Fruit fly (Drosophila melanogaster): ENCODE data around the gene CG11586.

The CG11586 gene

DNA sequence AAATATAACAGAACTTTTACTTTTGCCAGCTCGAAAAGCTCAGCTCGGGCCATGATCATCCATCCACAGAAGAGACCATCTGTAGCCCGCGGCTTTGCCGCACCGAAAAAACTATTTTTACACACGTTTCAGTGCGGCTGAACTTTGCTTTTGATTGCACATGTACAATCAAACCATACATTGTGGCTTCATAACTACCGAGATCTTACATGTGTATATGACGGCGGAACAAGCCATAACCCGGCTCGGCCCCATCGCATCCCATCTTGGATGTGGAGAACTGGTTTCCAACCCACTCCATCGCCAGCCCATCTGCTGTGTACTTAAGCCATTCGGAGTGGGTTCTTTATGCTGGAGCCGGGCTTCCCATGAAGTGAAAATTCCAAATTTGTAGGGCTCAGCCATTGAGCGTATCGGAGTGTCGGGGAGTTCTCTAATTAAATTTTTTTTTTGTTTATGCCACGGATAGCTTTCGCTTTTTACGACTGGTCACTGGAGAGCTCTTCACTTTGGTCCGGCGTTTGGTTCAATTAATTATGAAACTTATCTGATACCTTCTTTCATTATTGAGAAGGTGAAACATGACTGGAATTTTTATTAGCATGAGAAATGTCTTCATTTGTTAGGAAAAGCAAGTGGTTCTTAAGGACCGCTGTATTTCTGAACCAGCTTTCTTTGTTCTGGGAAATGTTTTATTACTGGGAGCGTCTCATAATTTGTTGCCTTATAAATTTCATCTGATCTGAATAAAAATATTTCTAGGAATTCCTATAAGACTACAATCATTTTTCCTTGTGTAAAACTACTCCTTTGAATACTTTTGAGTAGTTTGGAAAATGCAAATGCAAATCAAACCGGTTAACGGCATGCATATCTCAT is 8.9 kb upstream of the CG11586 start:
- no peak for TF ChIP-seq noc (tag; optimal IDR thresholded peaks at IDR 0.05)

dm6 chr3L:4269920-4270319 is 7.7 kb upstream of the CG11586 start:
- peak; percentile 90 for TF ChIP-seq noc (tag; optimal IDR thresholded peaks at IDR 0.05)

dm6 chr3L:4269208-4269607 is 6.9 kb upstream of the CG11586 start:
- no peak for TF ChIP-seq noc (tag; optimal IDR thresholded peaks at IDR 0.05)

DNA sequence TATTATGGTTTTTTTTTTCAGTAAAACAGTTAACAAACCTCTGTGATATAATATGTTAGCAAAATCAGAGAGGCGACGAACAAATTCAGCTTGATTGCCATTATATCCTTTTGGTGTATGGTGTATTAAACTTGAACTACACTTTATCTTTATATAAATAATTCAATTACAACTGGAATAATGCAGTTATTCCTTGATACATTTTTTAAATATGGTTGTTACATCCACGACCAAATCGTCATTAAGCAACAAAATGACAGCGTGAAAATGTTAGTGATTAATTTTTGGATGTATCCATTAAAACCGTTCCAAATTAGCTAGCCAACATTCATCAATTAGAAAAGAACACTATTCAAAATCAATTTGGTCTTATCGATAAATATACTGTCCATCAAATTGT is 5.1 kb upstream of the CG11586 start, which contains the start of gene CG33764:
CG33764 (minus strand) TSS at position 101 of the 400 bp plus-strand sequence.
- no peak for TF ChIP-seq noc (tag; optimal IDR thresholded peaks at IDR 0.05)

DNA sequence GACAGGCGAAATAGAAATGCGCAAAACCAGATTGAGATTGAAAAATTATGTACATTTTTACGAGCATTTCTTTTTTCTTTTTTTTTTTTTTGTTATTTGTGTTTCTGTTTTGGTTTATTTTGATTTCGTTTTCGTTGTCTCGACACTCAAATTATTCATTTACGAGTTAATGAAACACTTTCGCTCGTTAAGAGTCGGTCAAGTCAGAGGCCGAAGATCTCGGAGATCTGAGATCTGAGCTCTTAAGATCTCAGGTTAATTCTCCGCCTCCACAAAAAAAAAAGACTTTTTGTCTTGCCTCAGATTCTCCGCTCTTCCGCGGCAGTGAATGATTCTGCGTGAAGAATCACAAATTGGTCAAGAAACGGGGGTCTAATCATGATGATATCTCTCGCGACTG is 3.6 kb upstream of the CG11586 start:
- no peak for TF ChIP-seq noc (tag; optimal IDR thresholded peaks at IDR 0.05)

dm6 chr3L:4264963-4265362 is 2.7 kb upstream of the CG11586 start:
- TF ChIP-seq noc (tag; optimal IDR thresholded peaks at IDR 0.05) = no peak

DNA sequence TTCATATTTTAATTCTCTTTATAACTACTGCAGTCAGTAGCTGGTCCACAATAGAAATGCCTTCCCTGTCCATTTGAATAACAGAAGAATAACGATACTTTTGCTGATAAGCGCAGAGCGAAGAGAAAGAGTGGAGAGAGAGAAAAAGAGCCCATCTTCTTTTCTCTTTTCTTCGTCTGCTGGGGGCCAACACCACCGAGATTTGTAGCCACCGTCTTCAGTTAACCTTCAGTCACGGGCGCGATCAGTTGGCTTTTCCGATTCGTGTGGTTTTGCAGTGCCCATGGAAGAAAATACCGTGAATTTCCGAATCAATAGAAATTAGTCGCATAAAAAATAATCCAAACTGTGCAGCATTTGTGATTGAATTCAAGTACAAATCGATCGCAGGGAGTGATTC is 1.2 kb upstream of the CG11586 start, which contains the start of gene CG1273:
CG1273 (plus strand) TSS at position 218 of the 400 bp plus-strand sequence.
- no peak for TF ChIP-seq noc (tag; optimal IDR thresholded peaks at IDR 0.05)

DNA sequence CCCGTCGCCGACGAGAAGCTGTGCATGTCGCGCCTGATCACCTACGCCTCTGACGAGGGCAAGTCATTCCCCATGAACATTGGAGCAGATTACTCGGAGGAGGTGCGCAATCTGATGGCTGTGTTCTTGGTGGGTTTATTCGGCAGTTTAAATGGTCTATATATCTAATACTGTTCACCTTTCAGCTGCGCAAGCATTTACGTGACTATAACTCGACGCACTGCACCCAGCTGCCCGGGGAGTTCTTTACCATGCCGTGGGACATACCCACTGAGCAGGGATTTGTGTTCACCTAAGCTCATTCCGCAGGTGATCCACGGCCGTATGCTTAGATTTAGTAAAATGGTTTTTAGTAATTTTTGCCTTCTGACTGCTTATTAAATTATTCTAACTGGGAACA is 1.1 kb downstream of the CG11586 start:
- no peak for TF ChIP-seq noc (tag; optimal IDR thresholded peaks at IDR 0.05)

DNA sequence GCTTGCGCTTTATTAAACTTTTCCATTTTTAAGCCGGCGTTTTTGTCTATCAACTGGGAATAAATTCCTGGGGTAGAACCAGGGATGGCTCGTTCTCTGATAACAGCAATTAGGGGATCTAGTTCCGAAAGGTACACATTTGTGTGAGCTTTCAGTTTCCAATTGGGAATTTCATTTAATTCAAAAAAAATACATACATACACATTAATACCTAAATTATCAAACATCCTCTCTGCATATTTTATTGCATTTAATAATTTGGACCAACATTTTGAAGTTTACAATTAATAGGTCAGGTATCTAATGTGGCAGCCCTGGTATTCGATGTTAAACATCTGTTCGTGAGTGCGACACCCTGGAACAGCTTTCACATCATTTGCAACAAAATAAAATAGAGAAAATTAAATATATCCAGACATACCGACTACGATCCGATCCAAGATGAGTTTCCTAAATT is 3.1 kb downstream of the CG11586 start, which contains the start of the genes CG15011 and CG1309:
CG15011 (minus strand) TSS at position 51 of the 457 bp plus-strand sequence.
CG1309 (plus strand) TSS at position 329 of the 457 bp plus-strand sequence.
- TF ChIP-seq noc (tag; optimal IDR thresholded peaks at IDR 0.05) = peak; percentile 87

DNA sequence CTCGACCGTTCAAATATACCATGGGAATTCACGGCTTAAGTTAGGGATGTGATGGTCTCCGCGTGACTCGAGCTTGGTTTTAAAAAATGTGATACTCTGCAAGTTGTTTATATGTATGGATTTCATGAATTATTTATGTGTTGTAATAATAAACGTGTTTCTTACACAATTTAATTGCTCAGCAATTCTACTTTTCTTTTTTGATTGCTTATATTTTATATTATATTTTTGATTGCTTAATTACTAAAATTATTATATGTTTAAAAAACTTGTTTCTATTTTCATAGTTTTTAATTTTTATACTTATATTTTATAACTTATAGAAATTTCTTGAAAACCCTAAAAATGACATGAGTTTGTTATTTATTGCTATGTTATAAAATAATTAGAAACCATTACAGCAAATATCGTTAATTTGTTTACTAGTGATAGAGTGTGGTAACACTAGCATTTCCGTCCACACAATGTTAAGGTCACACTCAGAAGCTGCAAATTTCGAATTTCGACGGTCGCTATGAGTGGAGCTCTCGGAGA is 7.9 kb downstream of the CG11586 start, which contains the start of the genes ago and CG1265:
ago (minus strand) TSS at position 6 of the 534 bp plus-strand sequence.
CG1265 (plus strand) TSS at position 476 of the 534 bp plus-strand sequence.
- TF ChIP-seq noc (tag; optimal IDR thresholded peaks at IDR 0.05) = no peak

DNA sequence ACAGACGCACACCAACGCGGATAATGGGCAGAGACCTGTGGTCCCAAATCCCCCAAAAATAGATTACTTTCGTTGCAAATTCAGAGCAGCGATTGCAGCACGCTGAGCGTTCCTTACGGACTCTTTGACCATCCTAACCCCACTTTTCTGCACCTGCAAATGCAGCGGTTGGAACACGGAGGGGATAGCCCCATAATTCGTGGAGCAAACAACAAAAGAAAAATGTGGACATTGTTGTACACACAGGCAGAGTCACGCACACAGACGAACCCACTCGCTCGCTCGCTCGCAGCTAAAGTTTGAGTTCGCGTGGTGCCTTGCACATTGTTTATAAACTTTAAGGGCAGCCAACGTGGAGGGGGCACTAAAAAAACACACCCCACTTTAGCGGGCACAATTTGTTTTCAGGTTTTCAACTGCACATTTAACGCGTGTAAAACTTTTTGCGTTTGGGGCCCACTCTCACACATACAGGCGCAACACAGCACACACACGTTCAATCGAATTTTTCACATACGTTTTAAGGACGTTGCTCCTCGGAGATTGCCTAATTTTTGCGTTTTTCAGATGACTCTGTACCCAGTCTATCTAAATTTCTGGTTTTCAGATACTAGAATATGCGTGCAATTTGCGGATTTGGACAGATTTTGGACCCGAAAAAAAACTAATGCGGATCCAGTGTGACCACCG is 8.5 kb downstream of the CG11586 start:
- TF ChIP-seq noc (tag; optimal IDR thresholded peaks at IDR 0.05) = no peak

dm6 chr3L:4252862-4253610 is 9.2 kb downstream of the CG11586 start:
- TF ChIP-seq noc (tag; optimal IDR thresholded peaks at IDR 0.05) = no peak

DNA sequence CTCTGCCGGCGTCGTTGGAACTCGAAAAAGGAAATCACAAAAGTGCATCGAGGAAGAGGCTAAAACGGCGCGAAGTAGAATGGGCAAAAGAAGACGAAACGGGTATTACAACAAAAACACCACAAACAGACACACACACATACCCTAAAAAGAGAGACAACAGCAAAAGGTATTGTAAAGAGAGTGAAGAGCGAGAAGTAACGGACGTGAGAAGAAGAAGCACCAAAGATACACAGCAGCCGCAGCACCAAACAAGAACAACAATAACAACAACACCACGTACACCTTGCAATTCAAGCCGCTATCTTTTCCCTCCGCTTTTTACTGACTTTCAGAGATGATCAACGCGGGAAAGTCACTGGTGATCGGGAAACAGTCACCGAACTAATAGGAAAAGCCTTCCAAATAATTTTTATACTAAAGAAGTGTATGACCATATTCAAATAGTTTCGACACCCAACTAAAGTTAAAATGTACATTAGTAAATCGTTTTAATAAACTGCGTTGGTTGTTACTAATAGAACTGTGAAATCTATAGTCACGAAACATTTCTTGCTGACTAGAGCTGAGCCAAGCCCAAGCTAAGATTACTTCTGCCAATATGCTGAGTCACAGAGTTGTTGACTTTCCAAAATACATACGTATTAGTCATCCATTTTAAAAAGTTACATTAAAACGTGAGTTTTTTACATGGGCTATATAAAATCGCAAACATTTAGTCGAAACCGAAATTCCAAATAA is 10.0 kb downstream of the CG11586 start:
- TF ChIP-seq noc (tag; optimal IDR thresholded peaks at IDR 0.05) = no peak

DNA sequence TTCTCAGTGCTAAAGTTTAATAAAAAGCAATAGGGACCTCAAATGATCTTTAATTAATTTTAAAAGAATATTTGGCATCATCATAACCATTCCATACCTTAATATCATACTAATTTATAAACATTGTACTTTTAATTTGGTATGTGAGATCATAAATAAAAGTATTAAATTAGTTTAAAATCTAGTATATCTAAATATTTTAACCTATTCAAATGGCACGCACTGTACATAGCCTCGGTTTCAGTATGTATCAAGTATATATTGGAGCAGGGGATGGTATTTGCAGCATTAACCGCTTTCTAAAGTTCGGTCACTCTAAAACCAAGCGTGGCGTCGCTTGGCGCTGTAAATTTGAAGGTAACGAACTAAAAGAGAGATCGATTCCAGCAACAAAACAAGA is 19.8 kb downstream of the CG11586 start, which contains the start of gene pav:
pav (plus strand) TSS at position 307 of the 400 bp plus-strand sequence.
- TF ChIP-seq noc (tag; optimal IDR thresholded peaks at IDR 0.05) = no peak
